Fruit fly (Drosophila melanogaster) S2 (cell line): ENCODE results near the gene MESR6.
A peak's percentile ranks its signal among the peaks of the same experiment; 100 is the strongest.

ENCODE experiments used
- CG8478 ChIP-seq: fragments of >200 bp; optimal IDR thresholded peaks from 2 replicates; lab custom pipeline; 2018
- CTCF ChIP-seq, 2 experiments: fragments of >200 bp; optimal IDR thresholded peaks; 2 replicates each; lab custom pipeline; 2018

MESR6 gene

dm6 chr3L:19058824-19059223 is 33.6 kb upstream of the MESR6 start:
- TF ChIP-seq CG8478: no peak

DNA sequence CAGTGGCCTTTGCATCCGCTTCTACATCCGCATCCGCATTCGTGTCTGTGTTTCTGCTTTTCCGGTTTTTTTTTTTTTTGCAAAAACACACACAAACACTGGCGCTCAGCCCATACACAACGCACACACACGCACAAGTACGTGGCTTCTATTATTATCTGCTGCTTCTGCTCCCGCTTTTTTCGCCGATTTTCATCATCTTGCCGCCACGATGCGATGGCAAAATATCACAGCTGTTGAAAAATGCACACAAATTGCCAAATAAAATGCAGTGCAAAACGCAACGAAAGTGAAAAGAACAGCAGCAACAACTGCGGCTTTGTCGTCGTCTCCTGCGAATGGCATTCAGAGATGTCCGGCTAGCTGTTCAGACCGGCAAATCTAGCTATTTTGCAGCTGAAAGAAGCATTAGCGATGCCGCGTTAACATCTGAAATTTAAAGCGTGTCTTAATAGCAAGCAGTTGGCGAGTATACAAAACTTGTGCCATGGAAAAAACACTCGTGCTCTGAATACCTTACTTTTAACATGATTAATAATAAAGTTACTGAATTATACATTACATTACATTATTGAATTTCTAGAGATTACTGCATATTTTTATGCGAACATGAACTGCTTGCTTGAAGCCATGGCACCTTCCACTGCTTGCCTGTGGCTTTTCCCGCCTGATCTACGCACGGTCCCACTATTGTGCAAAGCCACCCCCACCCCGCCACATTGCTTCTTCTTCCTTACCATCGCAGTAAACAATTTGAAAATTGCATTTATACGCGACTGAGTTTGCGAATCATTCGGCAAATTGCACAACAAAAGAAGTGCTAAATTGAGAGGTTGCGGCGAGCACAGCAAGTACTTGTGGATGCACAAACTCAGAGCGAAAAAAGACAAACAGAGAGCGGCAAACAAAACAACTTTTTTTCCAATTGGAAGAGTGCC is 29.7 kb upstream of the MESR6 start, which contains the start of the genes Ugt316A1 and Sfxn2:
Gene Ugt316A1, minus strand, starts transcription at position 345 of the 938 bp plus-strand sequence.
Gene Sfxn2, plus strand, starts transcription at position 694 of the 938 bp plus-strand sequence.
- TF ChIP-seq CTCF (optimal IDR thresholded peaks at IDR 0.05; lab: Kevin White, UChicago): peak; percentile 56 to 60
- no peak for TF ChIP-seq CG8478

DNA sequence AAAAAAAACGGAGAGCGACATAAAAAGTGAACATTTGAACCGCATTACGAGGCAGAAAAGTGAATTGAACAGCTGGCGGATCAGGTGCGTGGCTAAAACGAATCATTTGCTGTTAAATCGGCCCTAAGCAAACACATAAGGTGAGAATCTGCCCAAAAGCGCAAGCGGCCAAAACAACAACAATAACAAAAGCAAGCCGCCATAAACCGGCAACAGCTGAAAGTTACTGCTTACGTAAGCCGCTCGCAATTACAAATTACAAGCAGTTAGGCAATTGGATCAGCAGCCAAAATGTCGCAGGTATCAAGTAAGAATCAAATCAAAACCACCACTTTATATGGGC is 29.1 kb upstream of the MESR6 start:
- TF ChIP-seq CG8478 (no peak), CTCF (optimal IDR thresholded peaks at IDR 0.05; lab: Kevin White, UChicago) (no peak)

dm6 chr3L:19071173-19071844 is 21.2 kb upstream of the MESR6 start:
- TF ChIP-seq CG8478: no peak
- no peak for TF ChIP-seq CTCF (optimal IDR thresholded peaks at IDR 0.05; lab: Kevin White, UChicago)

- TF ChIP-seq CG8478 (no peak), CTCF (optimal IDR thresholded peaks at IDR 0.05; lab: Kevin White, UChicago) (no peak)
Observed at dm6 chr3L:19072177-19072603, 20.3 kb upstream of the MESR6 start.

DNA sequence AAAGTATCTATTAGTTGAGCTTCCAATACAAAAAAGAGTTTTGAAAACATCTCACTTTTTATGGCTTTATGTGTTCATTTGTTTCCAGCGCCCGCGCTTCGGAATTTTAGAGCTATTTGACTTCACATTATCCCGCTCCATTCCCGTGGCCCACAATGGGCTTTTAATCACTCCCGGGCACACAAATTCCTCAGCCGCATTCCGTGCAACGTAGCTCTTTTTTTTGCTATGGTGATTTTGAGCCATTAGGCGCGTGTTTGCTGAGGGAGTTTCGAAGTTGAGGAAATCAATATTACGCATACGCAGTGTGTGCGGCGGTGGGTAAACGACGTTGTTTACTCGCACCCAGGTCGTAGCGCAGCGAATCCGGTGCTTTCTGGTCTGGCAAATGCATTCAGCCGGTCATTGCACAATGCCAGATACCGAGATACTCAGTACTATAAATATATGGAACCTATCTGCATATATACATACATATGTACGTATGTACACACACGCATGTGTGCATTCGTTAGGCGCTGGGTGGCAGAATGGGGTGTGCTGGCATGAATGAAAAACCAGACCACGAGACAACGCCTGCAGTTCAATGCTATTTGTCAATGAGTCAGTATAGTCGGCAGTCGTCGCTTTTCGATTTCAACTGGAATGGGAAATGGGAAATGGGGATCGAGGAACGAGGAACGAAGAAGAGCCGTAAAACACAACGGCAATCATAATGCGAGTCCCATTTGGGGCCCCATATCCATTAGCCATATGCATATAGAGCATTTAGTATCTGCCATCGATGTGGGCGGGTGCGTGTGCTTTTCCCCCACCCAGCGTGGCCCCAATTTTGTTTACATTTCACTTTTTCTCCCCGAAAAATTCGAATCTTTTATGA is 19.2 kb upstream of the MESR6 start:
- TF ChIP-seq CTCF (optimal IDR thresholded peaks at IDR 0.05; lab: Kevin White, UChicago) (no peak), CG8478 (no peak)

DNA sequence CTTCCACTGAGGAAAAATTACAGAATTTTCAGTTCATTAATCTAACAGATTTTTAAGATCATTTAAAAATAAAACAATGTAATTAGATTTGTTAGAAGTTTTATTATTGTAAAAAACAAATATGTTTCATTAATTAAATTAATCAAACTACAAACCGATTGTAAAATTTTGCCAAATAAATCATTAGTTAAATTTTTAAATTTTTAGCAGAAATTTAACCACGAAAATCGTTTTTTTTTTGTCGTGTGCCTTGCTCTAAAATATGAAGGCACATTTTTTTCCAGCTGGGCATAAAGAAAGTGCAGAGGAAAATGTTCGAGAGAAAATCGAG is 18.6 kb upstream of the MESR6 start:
- TF ChIP-seq CTCF (optimal IDR thresholded peaks at IDR 0.05; lab: Kevin White, UChicago) (no peak), CG8478 (no peak)

DNA sequence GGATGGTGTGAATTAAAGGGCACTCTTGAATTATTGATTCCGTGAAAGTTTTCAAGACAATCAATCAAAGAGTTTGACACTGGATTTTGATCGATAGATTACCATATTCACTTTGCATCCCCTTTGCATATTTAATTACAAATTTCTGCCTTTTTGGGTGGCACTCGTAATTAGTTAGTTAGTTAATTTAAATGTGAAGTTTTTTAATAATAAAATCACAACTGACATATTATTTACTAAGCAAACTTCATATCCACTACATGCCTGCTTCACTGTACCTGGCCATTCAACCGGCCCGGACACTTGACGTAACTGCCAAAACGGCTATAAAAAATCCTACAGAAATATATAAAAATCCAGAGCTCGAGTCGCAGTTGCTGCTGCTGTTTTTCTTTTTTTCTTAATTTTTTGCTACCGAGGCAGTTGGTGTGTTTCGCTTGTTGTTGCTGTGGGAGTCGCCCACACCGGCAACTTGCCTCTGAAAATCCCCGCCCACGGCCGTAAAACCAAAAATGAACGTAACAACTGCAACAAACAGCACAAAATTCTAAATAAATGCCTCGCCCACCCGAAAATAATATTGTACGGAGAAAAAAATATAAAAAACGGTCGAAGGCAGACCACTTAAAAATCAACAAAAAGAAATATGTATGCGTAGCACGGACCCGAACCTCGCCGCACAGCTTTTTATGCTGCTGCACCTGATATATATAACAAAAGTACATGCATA is 17.6 kb upstream of the MESR6 start:
- TF ChIP-seq CTCF (optimal IDR thresholded peaks at IDR 0.05; lab: Kevin White, UChicago): no peak
- TF ChIP-seq CG8478: no peak

- TF ChIP-seq CTCF (optimal IDR thresholded peaks at IDR 0.05; lab: Kevin White, UChicago): no peak
- no peak for TF ChIP-seq CG8478
Observed at dm6 chr3L:19075976-19076375, 16.5 kb upstream of the MESR6 start.

DNA sequence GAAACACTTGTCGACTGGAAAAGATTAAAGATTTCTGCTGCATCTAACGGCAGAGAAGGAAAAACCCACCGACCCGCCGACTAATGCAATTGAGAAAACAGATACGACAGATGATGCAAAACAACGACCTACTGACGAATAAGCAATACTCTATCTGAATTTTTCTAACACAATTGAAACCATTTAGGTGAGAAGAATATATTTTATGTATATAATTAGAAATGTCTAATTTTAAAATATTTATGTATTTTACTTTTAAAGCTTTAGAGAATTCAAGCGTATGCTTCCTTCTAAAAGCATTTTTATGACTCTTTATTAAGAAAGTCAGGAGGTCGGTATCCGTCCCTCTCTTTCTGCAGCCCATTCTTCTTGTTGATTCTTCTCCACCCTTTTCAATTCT is 14.0 kb upstream of the MESR6 start:
- TF ChIP-seq CTCF (optimal IDR thresholded peaks at IDR 0.05; lab: Kevin White, UChicago) (no peak), CG8478 (no peak)

dm6 chr3L:19079067-19079466 is 13.4 kb upstream of the MESR6 start:
- TF ChIP-seq CG8478 (no peak), CTCF (optimal IDR thresholded peaks at IDR 0.05; lab: Kevin White, UChicago) (no peak)

DNA sequence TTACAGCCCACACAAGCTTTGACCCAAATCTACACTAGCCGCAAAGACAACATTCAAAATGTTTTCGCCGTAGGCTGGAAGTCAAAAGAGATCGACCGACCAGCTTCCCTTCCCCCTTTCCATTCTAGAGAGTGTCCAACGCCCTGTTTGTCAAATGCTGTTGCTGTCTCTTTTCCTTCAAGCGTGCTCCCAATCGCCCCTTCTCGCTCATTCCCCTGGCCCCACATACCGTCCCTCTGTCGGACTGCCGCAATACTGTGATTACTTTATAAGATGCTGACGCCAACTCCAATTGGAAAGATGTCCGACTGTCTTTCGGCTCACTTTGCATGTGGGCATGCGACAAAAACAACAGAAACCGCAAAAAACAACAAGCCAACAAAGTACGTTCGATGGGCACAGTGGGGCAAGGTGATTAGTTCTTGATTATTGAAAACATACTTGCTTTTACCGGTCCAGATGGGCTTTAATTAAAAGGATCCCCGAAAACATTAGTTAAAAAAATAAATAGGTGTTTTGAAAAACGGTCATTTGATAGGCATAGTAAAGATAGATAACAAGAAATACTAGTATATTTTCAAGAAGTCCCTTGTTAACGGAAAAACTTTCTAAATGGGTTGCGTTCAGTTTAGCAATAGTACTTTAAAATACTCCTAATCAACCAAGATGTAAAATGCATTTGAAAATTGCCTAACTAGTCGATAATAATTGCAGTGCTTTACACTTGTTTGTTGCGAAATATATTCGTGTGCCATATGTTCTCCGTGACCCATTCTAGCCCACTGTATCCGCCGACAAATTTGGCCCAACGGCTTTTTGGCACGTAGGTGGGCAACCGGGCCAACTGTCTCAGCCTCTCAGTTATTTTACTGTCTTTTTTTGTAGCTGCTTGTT is 12.4 kb upstream of the MESR6 start:
- TF ChIP-seq CTCF (optimal IDR thresholded peaks at IDR 0.05; lab: Kevin White, UChicago): no peak
- TF ChIP-seq CG8478: no peak

- TF ChIP-seq CTCF (optimal IDR thresholded peaks at IDR 0.05; lab: Kevin White, UChicago) (peak in 1 of 2 experiments; percentile 33), CG8478 (no peak)
Observed at dm6 chr3L:19080926-19081700, 11.4 kb upstream of the MESR6 start.
